Fruit fly (Drosophila melanogaster) whole organism: ENCODE measurements around the gene Ugt304A1.

Source experiments
- psq ChIP-seq: fragments of >200 bp; optimal IDR thresholded peaks from 2 replicates; lab custom pipeline; 2017
- usp ChIP-seq: fragments of >200 bp; optimal IDR thresholded peaks from 2 replicates; lab custom pipeline; 2017; ENCODE audit warnings: missing biosample characterization, missing genetic modification characterization, mixed read lengths

DNA sequence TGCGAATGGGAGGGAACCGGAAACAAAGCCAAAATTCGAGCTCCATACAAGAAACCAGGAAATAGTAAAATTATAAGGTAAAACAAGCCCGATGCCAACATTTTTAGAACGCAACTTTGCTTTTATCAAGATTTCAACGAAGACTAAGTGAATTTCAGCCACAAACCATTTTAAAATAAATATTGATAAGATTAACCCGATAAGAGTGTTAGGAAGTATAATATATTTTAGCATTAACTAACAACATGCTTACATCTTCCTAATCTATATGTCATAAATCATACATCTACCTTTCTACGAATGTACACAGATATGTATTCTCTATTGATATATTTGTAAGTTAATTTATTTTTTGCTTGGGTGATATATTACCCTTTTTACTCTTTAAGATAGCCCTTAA, 9.2 kb downstream of the Ugt304A1 start, which contains the start of gene Ugt35E1:
- TF ChIP-seq psq (lab: Kevin White, UChicago) (no peak), usp (GFP tag; lab: Kevin White, UChicago) (no peak)
